Fruit fly (Drosophila melanogaster) whole organism, prepupa: ENCODE results near the gene CG8051.
A peak's percentile ranks its signal among the peaks of the same experiment; 100 is the strongest.

Source experiments
- Blimp-1 ChIP-seq: fragments of 200-800 bp; sonication (Bioruptor generic); optimal IDR thresholded peaks from 3 replicates; lab custom pipeline; 2017; ENCODE audit warnings: missing biosample characterization, missing genetic modification characterization, mild to moderate bottlenecking, moderate library complexity, missing genetic modification reagents
- CG11294 ChIP-seq: fragments of 200-800 bp; sonication (Bioruptor generic); IDR thresholded peaks from 2 replicates; pipeline ENCODE4 v1.3.6; 2022; ENCODE audit warnings: missing biosample characterization, missing genetic modification characterization
- CG11902 ChIP-seq: fragments of 200-800 bp; sonication (Bioruptor generic); optimal IDR thresholded peaks from 3 replicates; lab custom pipeline; 2016; ENCODE audit warnings: missing biosample characterization, missing genetic modification characterization
- CG32006 ChIP-seq: fragments of 200-800 bp; sonication (Bioruptor generic); optimal IDR thresholded peaks from 3 replicates; lab custom pipeline; 2017; ENCODE audit warnings: missing biosample characterization, mild to moderate bottlenecking, missing genetic modification characterization
- CG6808 ChIP-seq: fragments of 200-800 bp; sonication (Bioruptor generic); optimal IDR thresholded peaks from 3 replicates; lab custom pipeline; 2017; ENCODE audit warnings: missing biosample characterization, missing genetic modification characterization, mild to moderate bottlenecking, moderate library complexity, missing genetic modification reagents
- CG6854 ChIP-seq: fragments of 200-800 bp; sonication (Bioruptor generic); optimal IDR thresholded peaks from 2 replicates; lab custom pipeline; 2017; ENCODE audit warnings: missing biosample characterization, mild to moderate bottlenecking, missing genetic modification characterization
- Hr38 ChIP-seq: sonication (Bioruptor generic); optimal IDR thresholded peaks from 2 replicates; lab custom pipeline; 2016; ENCODE audit warnings: missing biosample characterization, missing genetic modification characterization
- Lpt ChIP-seq: fragments of 200-800 bp; sonication (Bioruptor generic); optimal IDR thresholded peaks from 3 replicates; lab custom pipeline; 2016; ENCODE audit warnings: missing biosample characterization, missing genetic modification characterization
- Sox102F ChIP-seq: fragments of 200-800 bp; sonication (Bioruptor generic); optimal IDR thresholded peaks from 2 replicates; lab custom pipeline; 2016; ENCODE audit warnings: missing biosample characterization, mild to moderate bottlenecking, missing genetic modification characterization
- Sox15 ChIP-seq: fragments of 200-800 bp; sonication (Bioruptor generic); optimal IDR thresholded peaks from 3 replicates; lab custom pipeline; 2016; ENCODE audit warnings: missing biosample characterization, missing genetic modification characterization
- cyc ChIP-seq: fragments of 200-800 bp; sonication (Bioruptor generic); optimal IDR thresholded peaks from 3 replicates; lab custom pipeline; 2016; ENCODE audit warnings: missing biosample characterization, missing genetic modification characterization

DNA sequence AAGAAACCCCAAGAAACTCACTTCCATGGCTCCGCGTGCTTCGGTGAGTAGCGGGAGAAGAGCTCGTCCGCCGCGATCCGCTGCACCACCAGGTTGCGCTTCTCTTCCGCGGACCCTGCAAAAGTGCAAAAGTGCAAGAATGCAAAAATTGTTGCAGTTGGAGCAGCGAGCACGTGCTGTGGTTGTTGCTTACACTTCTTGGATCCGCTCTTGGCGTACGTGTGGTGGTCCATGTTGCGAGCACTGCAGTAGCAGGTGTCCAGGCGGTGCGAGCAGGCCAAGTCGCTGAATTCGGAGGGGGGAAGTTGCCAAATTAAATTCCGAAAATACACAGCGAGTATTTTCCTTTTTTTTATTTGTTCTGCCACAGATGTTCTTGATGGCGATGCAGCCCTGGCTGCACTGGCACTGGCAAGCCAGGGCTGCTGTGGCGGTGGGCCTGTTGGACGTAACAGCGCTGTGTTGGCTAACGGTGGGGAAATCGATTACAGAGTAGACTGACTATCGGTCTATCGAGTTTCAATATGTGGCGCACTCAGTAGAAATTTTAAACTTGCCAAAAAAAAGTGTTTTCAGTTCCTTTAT is 39.1 kb downstream of the CG8051 start, which contains the start of gene CG8010:
- TF ChIP-seq Blimp-1 (GFP tag; lab: Kevin White, UChicago): no peak
- TF ChIP-seq CG6808 (GFP tag; lab: Kevin White, UChicago): no peak
- no peak for TF ChIP-seq Sox15 (GFP tag; lab: Kevin White, UChicago)
- TF ChIP-seq cyc (GFP tag; lab: Kevin White, UChicago): peak; percentile 42
- no peak for TF ChIP-seq Lpt
- TF ChIP-seq CG11902 (GFP tag; lab: Kevin White, UChicago): no peak
- TF ChIP-seq CG11294 (GFP tag; lab: Robert Waterston, UW): no peak
- no peak for TF ChIP-seq Sox102F (GFP tag; lab: Kevin White, UChicago)
- no peak for TF ChIP-seq CG6854
- TF ChIP-seq Hr38: no peak
- TF ChIP-seq CG32006 (GFP tag; lab: Kevin White, UChicago): no peak
